Worm (Caenorhabditis elegans) whole organism, L4/young adult: Measurements from ENCODE around the gene C03H5.7.

Experiments
- W03F9.2 ChIP-seq: fragments of 150-350 bp; optimal IDR thresholded peaks from 2 replicates; lab custom pipeline; 2014; ENCODE audit warnings: missing biosample characterization, missing genetic modification characterization
- dao-5 ChIP-seq: sonication (generic microtip); optimal IDR thresholded peaks from 2 replicates; lab custom pipeline; 2016; ENCODE audit warnings: missing genotype, missing genetic modification characterization, moderate library complexity, missing compliant biosample characterization
- him-1 ChIP-seq: sonication (generic microtip); optimal IDR thresholded peaks from 2 replicates; lab custom pipeline; 2016; ENCODE audit warnings: missing genotype, missing genetic modification reagents, missing genetic modification characterization, missing compliant biosample characterization

ce11 chrII:333853-334449 lies 46.1 kb upstream of the C03H5.7 start:
- no peak for TF ChIP-seq dao-5 (tag; lab: Kevin White, UChicago)
- no peak for TF ChIP-seq him-1 (tag; lab: Kevin White, UChicago)
- TF ChIP-seq W03F9.2 (tag; lab: Kevin White, UChicago), result no peak
